Worm (Caenorhabditis elegans): Measurements from ENCODE around the gene ceh-43.

ceh-43 gene

DNA sequence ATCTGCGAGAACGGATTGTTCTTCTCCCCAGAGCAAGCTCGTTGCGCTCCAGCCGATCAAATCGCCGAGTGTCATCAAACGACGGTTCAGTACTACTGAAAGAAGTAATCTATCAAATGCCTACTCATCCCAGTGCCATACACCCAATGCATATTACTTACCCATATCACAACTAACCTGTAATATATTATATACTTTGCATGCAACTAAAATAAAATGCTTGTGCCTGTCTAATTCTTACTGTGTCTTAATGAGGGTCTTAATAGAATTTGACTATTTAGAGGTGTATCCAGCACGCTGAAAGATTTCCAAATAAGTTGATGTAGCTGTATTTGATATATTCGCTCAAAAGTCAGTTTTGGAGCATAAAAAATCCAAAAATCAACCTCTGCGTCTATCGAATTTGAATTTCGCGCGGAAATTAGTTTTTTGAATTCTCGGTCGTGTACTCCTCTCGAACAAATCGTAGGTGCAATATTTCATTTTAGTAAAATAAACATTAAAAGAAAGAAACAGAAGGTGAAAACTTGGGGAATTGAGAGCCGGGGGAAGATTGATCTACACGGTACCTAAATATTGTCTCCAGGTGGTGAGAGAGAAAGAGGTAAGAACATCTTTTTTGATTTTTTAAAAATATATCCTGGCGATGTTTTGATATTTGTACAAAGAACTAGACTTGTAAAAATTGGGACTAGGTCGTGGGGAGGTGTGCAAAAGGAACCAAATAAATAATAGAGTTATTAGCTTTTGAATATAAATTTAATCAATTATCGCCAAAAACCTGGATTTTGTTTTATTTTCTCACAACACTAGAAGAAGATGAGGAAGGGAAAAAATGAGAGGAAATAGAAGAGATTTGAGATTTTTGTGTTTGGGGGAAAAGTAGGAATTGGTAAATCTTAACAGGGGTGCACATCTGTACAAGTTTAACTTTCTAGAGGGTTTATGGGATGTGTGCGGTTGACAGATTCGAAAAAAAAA is 41.7 kb upstream of the ceh-43 start (continued):
- TF ChIP-seq ceh-90 (tag; optimal IDR thresholded peaks at IDR 0.05) (no peak), hlh-4 (tag; optimal IDR thresholded peaks at IDR 0.05) (no peak), dpl-1 (GFP tag; optimal IDR thresholded peaks at IDR 0.05) (peak; percentile 6 to 68 (median 47)), hlh-17 (GFP tag; optimal IDR thresholded peaks at IDR 0.05; ENCODE audit: borderline replicate concordance) (no peak)

- TF ChIP-seq nhr-71 (tag; optimal IDR thresholded peaks at IDR 0.05) (no peak), egl-13 (tag; optimal IDR thresholded peaks at IDR 0.05) (no peak), ceh-88 (GFP tag; IDR thresholded peaks at IDR 0.05) (no peak), ets-5 (GFP tag; IDR thresholded peaks at IDR 0.05) (no peak), unc-86 (tag; optimal IDR thresholded peaks at IDR 0.05) (no peak), snu-23 (GFP tag; optimal IDR thresholded peaks at IDR 0.05) (no peak), Y116A8C.19 (tag; optimal IDR thresholded peaks at IDR 0.05; ENCODE audit: borderline replicate concordance) (no peak), C34B4.2 (tag; optimal IDR thresholded peaks at IDR 0.05) (no peak), unc-98 (GFP tag; IDR thresholded peaks at IDR 0.05) (no peak)
Measured at ce11 chrIII:4488892-4489409, 39.2 kb upstream of the ceh-43 start, which contains the start of gene cpg-1. Gene cpg-1, plus strand, starts transcription at chrIII:4489359.

ce11 chrIII:4487271-4487670 is 37.5 kb upstream of the ceh-43 start:
- TF ChIP-seq ztf-11 (tag; optimal IDR thresholded peaks at IDR 0.05) (no peak), lin-14 (GFP tag; optimal IDR thresholded peaks at IDR 0.05) (peak; percentile 53), ceh-8 (GFP tag; optimal IDR thresholded peaks at IDR 0.05) (no peak), nhr-11 (tag; optimal IDR thresholded peaks at IDR 0.05) (peak; percentile 90), swsn-7 (tag; optimal IDR thresholded peaks at IDR 0.05) (peak; percentile 8), fkh-8 (tag; optimal IDR thresholded peaks at IDR 0.05) (peak; percentile 44), dsc-1 (tag; optimal IDR thresholded peaks at IDR 0.05) (peak; percentile 74), nhr-47 (tag; optimal IDR thresholded peaks at IDR 0.05) (peak; percentile 47), nhr-237 (tag; optimal IDR thresholded peaks at IDR 0.05) (peak; percentile 9), lsy-2 (tag; optimal IDR thresholded peaks at IDR 0.05) (peak in 1 of 2 experiments; percentile 14), nhr-71 (tag; optimal IDR thresholded peaks at IDR 0.05) (peak; percentile 39), snpc-4 (tag; optimal IDR thresholded peaks at IDR 0.05) (no peak)

DNA sequence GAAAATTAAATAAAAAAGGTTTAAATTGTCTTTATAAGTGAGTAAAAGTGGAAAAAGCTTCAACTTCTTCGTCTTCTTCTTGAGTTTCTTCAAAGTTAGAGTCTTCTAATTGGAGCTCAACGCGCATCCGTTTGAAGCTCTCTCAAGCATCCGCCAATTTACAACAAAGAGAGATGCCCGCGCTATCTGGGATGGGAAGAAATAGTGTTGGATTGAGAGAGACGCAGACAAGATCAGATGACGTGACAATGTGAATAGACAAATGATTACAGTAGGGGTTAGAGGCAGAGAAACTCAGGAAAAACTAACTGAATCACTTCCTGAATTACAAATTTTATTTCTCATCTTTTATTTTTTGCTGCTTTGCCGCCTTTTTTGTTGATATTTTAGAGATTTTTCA is 33.2 kb upstream of the ceh-43 start:
- TF ChIP-seq lin-14 (GFP tag; optimal IDR thresholded peaks at IDR 0.05) (peak; percentile 60), unc-86 (tag; optimal IDR thresholded peaks at IDR 0.05) (peak; percentile 57), hpl-2 (GFP tag; optimal IDR thresholded peaks at IDR 0.05) (no peak)

DNA sequence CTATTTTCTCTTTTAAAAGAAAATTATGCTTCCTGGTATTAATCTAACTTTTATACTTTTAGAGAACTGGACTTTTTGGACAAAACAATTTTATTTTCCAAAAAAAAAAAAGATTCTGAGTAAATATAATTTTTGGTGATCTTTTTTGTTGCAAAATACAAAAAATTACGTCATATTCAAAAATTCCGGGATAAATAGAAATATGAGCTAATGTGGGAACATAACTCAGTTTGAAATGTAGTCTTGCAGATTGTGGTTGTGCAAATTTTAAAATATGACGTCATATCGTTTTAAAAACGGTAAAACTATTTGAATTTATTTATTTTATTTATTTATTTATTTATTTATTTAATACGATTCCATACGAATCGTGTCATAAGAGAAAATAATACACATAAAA is 32.0 kb upstream of the ceh-43 start:
- TF ChIP-seq sptf-1 (tag; optimal IDR thresholded peaks at IDR 0.05) (no peak), C04F5.9 (tag; optimal IDR thresholded peaks at IDR 0.05) (no peak), blmp-1 (tag; optimal IDR thresholded peaks at IDR 0.05) (no peak), mdl-1 (tag; optimal IDR thresholded peaks at IDR 0.05) (no peak), unc-98 (GFP tag; IDR thresholded peaks at IDR 0.05) (no peak), C16A3.4 (tag; optimal IDR thresholded peaks at IDR 0.05) (no peak), aly-2 (tag; optimal IDR thresholded peaks at IDR 0.05) (no peak), pax-3 (tag; optimal IDR thresholded peaks at IDR 0.05) (no peak)
